Fruit fly (Drosophila melanogaster) whole organism, embryonic: ENCODE data around the gene ind.

ENCODE experiments used
- Asciz ChIP-seq: fragments of 200-800 bp; sonication (Bioruptor generic); optimal IDR thresholded peaks from 2 replicates; lab custom pipeline; 2017; ENCODE audit warnings: missing biosample characterization, mild to moderate bottlenecking, missing genetic modification characterization, missing genetic modification reagents
- Awh ChIP-seq: fragments of 200-800 bp; sonication (Bioruptor generic); IDR thresholded peaks from 2 replicates; pipeline ENCODE4, ENCODE4 v1.3.6; 2022; ENCODE audit warnings: missing biosample characterization, missing genetic modification characterization
- Blimp-1 ChIP-seq: fragments of 200-800 bp; sonication (Bioruptor generic); optimal IDR thresholded peaks from 3 replicates; lab custom pipeline; 2018; ENCODE audit warnings: missing biosample characterization, missing genetic modification characterization, mild to moderate bottlenecking, moderate library complexity, missing genetic modification reagents
- CG11723 ChIP-seq: fragments of 200-800 bp; sonication (Bioruptor generic); optimal IDR thresholded peaks from 2 replicates; lab custom pipeline; 2017; ENCODE audit warnings: missing biosample characterization, mild to moderate bottlenecking, missing genetic modification characterization
- CG12769 ChIP-seq: fragments of 200-800 bp; sonication (Bioruptor generic); optimal IDR thresholded peaks from 2 replicates; lab custom pipeline; 2019; ENCODE audit warnings: missing biosample characterization, mild to moderate bottlenecking, missing genetic modification characterization, moderate library complexity
- CG13624 ChIP-seq: fragments of 200-800 bp; sonication (Bioruptor generic); optimal IDR thresholded peaks from 2 replicates; lab custom pipeline; 2016; ENCODE audit warnings: missing biosample characterization, missing genetic modification characterization
- CG14860 ChIP-seq: fragments of 200-800 bp; sonication (Bioruptor generic); IDR thresholded peaks from 3 replicates; pipeline ENCODE4 v1.3.6; 2022; ENCODE audit warnings: missing biosample characterization, missing genetic modification characterization; ENCODE audit not compliant: partially characterized antibody
- CG15073 ChIP-seq: fragments of 200-800 bp; sonication (Bioruptor generic); optimal IDR thresholded peaks from 2 replicates; lab custom pipeline; 2016; ENCODE audit warnings: missing biosample characterization, missing genetic modification characterization
- CG1603 ChIP-seq: fragments of 200-800 bp; sonication (Bioruptor generic); optimal IDR thresholded peaks from 2 replicates; lab custom pipeline; 2019; ENCODE audit warnings: missing biosample characterization, mild to moderate bottlenecking, missing genetic modification characterization, moderate library complexity
- CG16863 ChIP-seq: fragments of 200-800 bp; sonication (Bioruptor generic); optimal IDR thresholded peaks from 3 replicates; lab custom pipeline; 2016; ENCODE audit warnings: missing biosample characterization, missing genetic modification characterization
- CG18599 ChIP-seq: fragments of 200-800 bp; sonication (Bioruptor generic); optimal IDR thresholded peaks from 3 replicates; lab custom pipeline; 2017; ENCODE audit warnings: missing biosample characterization, missing genetic modification characterization, mild to moderate bottlenecking, moderate library complexity, missing genetic modification reagents
- CG31365 ChIP-seq: fragments of 200-800 bp; sonication (Bioruptor generic); optimal IDR thresholded peaks from 2 replicates; lab custom pipeline; 2018; ENCODE audit warnings: missing biosample characterization, mild to moderate bottlenecking, missing genetic modification characterization
- CG32772 ChIP-seq: fragments of 200-800 bp; sonication (Bioruptor generic); IDR thresholded peaks from 2 replicates; pipeline ENCODE4 v1.3.6; 2022; ENCODE audit warnings: missing biosample characterization, missing genetic modification characterization
- CG34224 ChIP-seq: fragments of 200-800 bp; sonication (Bioruptor generic); IDR thresholded peaks from 3 replicates; pipeline ENCODE4 v1.3.6; 2022; ENCODE audit warnings: missing biosample characterization, missing genetic modification characterization; ENCODE audit not compliant: partially characterized antibody
- CG34422 ChIP-seq: fragments of 200-800 bp; sonication (Bioruptor generic); IDR thresholded peaks from 3 replicates; pipeline ENCODE4 v1.3.6; 2022; ENCODE audit warnings: missing biosample characterization, missing genetic modification characterization
- CG42726 ChIP-seq: fragments of 200-800 bp; sonication (Bioruptor generic); IDR thresholded peaks from 2 replicates; pipeline ENCODE4 v1.3.6; 2022; ENCODE audit warnings: missing biosample characterization, missing genetic modification characterization; ENCODE audit not compliant: partially characterized antibody
- CG7271 ChIP-seq: fragments of 200-800 bp; sonication (Bioruptor generic); optimal IDR thresholded peaks from 2 replicates; lab custom pipeline; 2018; ENCODE audit warnings: missing biosample characterization, mild to moderate bottlenecking, missing genetic modification characterization, moderate library complexity
- Dbx ChIP-seq: fragments of 200-800 bp; sonication (Bioruptor generic); IDR thresholded peaks from 3 replicates; pipeline ENCODE4 v1.3.6; 2022; ENCODE audit warnings: missing biosample characterization, missing genetic modification characterization
- Fer1 ChIP-seq: fragments of 200-800 bp; sonication (Bioruptor generic); optimal IDR thresholded peaks from 2 replicates; lab custom pipeline; 2017; ENCODE audit warnings: missing biosample characterization, mild to moderate bottlenecking, missing genetic modification characterization
- Gug ChIP-seq: fragments of 200-800 bp; sonication (Bioruptor generic); IDR thresholded peaks from 4 replicates; pipeline ENCODE4 v1.3.6; 2022; ENCODE audit warnings: missing biosample characterization, missing genetic modification characterization
- H2.0 ChIP-seq: fragments of 200-800 bp; sonication (Bioruptor generic); IDR thresholded peaks from 2 replicates; pipeline ENCODE4 v1.3.6; 2022; ENCODE audit warnings: missing biosample characterization, missing genetic modification characterization
- HLH4C ChIP-seq: fragments of 200-800 bp; sonication (Bioruptor generic); IDR thresholded peaks from 3 replicates; pipeline ENCODE4 v1.3.6; 2022; ENCODE audit warnings: missing biosample characterization, missing genetic modification characterization; ENCODE audit not compliant: partially characterized antibody
- Med ChIP-seq: fragments of 200-800 bp; sonication (Bioruptor generic); peaks from one replicate; lab custom pipeline; 2016; ENCODE audit warnings: missing biosample characterization, missing genetic modification characterization, mild to moderate bottlenecking, inconsistent platforms, moderate library complexity
- Ptx1 ChIP-seq: fragments of 200-800 bp; sonication (Bioruptor generic); IDR thresholded peaks from 2 replicates; pipeline ENCODE4 v1.3.6; 2022; ENCODE audit warnings: missing biosample characterization, missing genetic modification characterization
- TFAM ChIP-seq: fragments of 200-800 bp; sonication (Bioruptor generic); optimal IDR thresholded peaks from 2 replicates; lab custom pipeline; 2017; ENCODE audit warnings: missing biosample characterization, missing genetic modification characterization, inconsistent platforms
- bigmax ChIP-seq: fragments of 200-800 bp; sonication (Bioruptor generic); optimal IDR thresholded peaks from 2 replicates; lab custom pipeline; 2018; ENCODE audit warnings: missing biosample characterization, mild to moderate bottlenecking, missing genetic modification characterization
- cas ChIP-seq: fragments of 200-800 bp; sonication (Bioruptor generic); IDR thresholded peaks from 2 replicates; pipeline ENCODE4 v1.3.6; 2022; ENCODE audit warnings: missing biosample characterization, missing genetic modification characterization
- ci ChIP-seq: fragments of 200-800 bp; sonication (Bioruptor generic); IDR thresholded peaks from 3 replicates; pipeline ENCODE4 v1.3.6; 2022; ENCODE audit warnings: missing biosample characterization, missing genetic modification characterization
- dan ChIP-seq: fragments of 200-800 bp; sonication (Bioruptor generic); IDR thresholded peaks from 2 replicates; pipeline ENCODE4 v1.3.6; 2022; ENCODE audit warnings: missing biosample characterization, missing genetic modification characterization
- disco-r ChIP-seq: fragments of 200-800 bp; sonication (Bioruptor generic); optimal IDR thresholded peaks from 2 replicates; lab custom pipeline; 2016; ENCODE audit warnings: missing biosample characterization, missing genetic modification characterization
- dmrt99B ChIP-seq: fragments of 200-800 bp; sonication (Bioruptor generic); optimal IDR thresholded peaks from 2 replicates; lab custom pipeline; 2018; ENCODE audit warnings: missing biosample characterization, mild to moderate bottlenecking, missing genetic modification characterization, moderate library complexity
- hbn ChIP-seq: fragments of 200-800 bp; sonication (Bioruptor generic); IDR thresholded peaks from 2 replicates; pipeline ENCODE4 v1.3.6; 2022; ENCODE audit warnings: missing biosample characterization, missing genetic modification characterization; ENCODE audit not compliant: partially characterized antibody
- insv ChIP-seq, 2 experiments: fragments of 200-800 bp; sonication (Bioruptor generic); optimal IDR thresholded peaks; 3 replicates each; lab custom pipeline; 2016 to 2018; ENCODE audit warnings: missing biosample characterization in 2 of 2, missing genetic modification characterization in 2 of 2
- lilli ChIP-seq: fragments of 200-800 bp; sonication (Bioruptor generic); optimal IDR thresholded peaks from 3 replicates; lab custom pipeline; 2016; ENCODE audit warnings: missing biosample characterization, missing genetic modification characterization
- lov ChIP-seq, 2 experiments: fragments of 200-800 bp in 1 of 2; fragments of >200 bp in 1 of 2; sonication (Bioruptor generic) in 1 of 2; IDR thresholded peaks in 1 of 2; optimal IDR thresholded peaks in 1 of 2; 2 replicates in 1 of 2; 3 replicates in 1 of 2; pipeline versions ENCODE4 v1.3.6 to Lab custom; 2017 to 2022; ENCODE audit warnings: missing biosample characterization in 1 of 2, missing genetic modification characterization in 1 of 2
- pan ChIP-seq, 4 experiments: fragments of >200 bp in 3 of 4; fragments of 200-800 bp in 1 of 4; sonication (Bioruptor generic) in 1 of 4; optimal IDR thresholded peaks in 3 of 4; IDR thresholded peaks in 1 of 4; 2 replicates each; pipeline versions ENCODE4 v1.3.6 to Lab custom; 2017 to 2022; ENCODE audit warnings: missing biosample characterization in 2 of 4, missing genetic modification characterization in 2 of 4, mixed read lengths in 1 of 4
- pfk ChIP-seq: fragments of 200-800 bp; sonication (Bioruptor generic); optimal IDR thresholded peaks from 2 replicates; lab custom pipeline; 2018; ENCODE audit warnings: missing biosample characterization, mild to moderate bottlenecking, missing genetic modification characterization, moderate library complexity
- pho ChIP-seq: fragments of 200-800 bp; sonication (Bioruptor generic); optimal IDR thresholded peaks from 2 replicates; lab custom pipeline; 2016; ENCODE audit warnings: missing biosample characterization, missing genetic modification characterization
- prd ChIP-seq, 3 experiments: fragments of >200 bp in 2 of 3; fragments of 200-800 bp in 1 of 3; sonication (Bioruptor generic) in 1 of 3; optimal IDR thresholded peaks in 2 of 3; IDR thresholded peaks in 1 of 3; 2 replicates in 2 of 3; 3 replicates in 1 of 3; pipeline versions ENCODE4 v1.3.6 to Lab custom; 2017 to 2022; ENCODE audit warnings: missing biosample characterization in 1 of 3, missing genetic modification characterization in 1 of 3
- psq ChIP-seq: fragments of 200-800 bp; sonication (Bioruptor generic); optimal IDR thresholded peaks from 2 replicates; lab custom pipeline; 2017; ENCODE audit warnings: missing biosample characterization, missing genetic modification characterization
- sens ChIP-seq: fragments of 200-800 bp; sonication (Bioruptor generic); peaks from one replicate; lab custom pipeline; 2016; ENCODE audit warnings: missing biosample characterization, missing genetic modification characterization
- shn ChIP-seq: fragments of 200-800 bp; sonication (Bioruptor generic); optimal IDR thresholded peaks from 3 replicates; lab custom pipeline; 2016; ENCODE audit warnings: missing biosample characterization, missing genetic modification characterization
- sob ChIP-seq: fragments of 200-800 bp; sonication (Bioruptor generic); IDR thresholded peaks from 2 replicates; pipeline ENCODE4 v1.3.6; 2022; ENCODE audit warnings: missing biosample characterization, missing genetic modification characterization
- ssp ChIP-seq: fragments of 200-800 bp; sonication (Bioruptor generic); IDR thresholded peaks from 2 replicates; pipeline ENCODE4 v1.3.6; 2022; ENCODE audit warnings: missing biosample characterization, missing genetic modification characterization
- twi ChIP-seq: fragments of 200-800 bp; optimal IDR thresholded peaks from 2 replicates; lab custom pipeline; 2019; ENCODE audit warnings: missing biosample characterization, mild to moderate bottlenecking, missing genetic modification characterization, moderate library complexity
- wdn ChIP-seq: fragments of 200-800 bp; sonication (Bioruptor generic); IDR thresholded peaks from 2 replicates; pipeline ENCODE4 v1.3.6; 2022; ENCODE audit warnings: missing biosample characterization, missing genetic modification characterization
- zfh1 ChIP-seq: fragments of 200-800 bp; sonication (Bioruptor generic); IDR thresholded peaks from 3 replicates; pipeline ENCODE4 v1.3.6; 2022; ENCODE audit warnings: missing biosample characterization, missing genetic modification characterization

ind gene

DNA sequence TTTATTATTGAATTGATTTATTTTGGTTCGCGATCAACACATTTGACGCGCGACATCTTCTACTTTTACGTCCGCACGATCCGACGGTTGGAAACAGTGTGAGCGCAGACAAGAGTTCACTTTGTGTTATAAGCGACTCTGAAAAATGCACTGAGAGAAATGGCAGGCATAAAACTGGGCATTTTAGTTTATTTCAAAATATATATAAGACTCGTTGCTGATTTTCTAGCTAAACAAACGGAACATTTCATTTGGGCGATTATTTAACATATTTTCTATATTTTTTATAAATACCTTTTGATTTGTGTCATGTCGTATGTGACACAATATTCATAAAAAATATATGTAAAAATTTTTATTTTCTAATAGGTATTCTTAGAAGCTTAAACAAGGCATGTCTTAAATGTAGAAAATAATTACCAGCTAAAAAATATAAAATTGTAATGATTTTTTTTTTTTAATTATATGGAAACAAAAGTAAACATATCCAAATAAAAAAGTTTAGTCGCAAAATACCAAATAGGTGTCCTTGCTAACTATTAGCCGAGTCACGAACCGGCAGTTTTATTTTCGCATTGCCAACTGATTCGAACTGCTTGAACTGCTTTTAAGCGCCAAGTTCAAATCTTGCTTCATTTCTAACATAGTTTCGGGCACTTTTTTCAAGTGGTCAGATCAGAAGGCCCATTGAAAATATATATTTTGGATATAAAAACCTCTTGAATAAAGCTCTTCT, 29.6 kb downstream of the ind start, which contains the start of gene Reck:
Gene Reck, minus strand, starts transcription at position 106 of the 736 bp plus-strand sequence.
- TF ChIP-seq Ptx1 (GFP tag; lab: Robert Waterston, UW): peak; percentile 68
- TF ChIP-seq CG32772: peak; percentile 55
- TF ChIP-seq lilli (GFP tag; lab: Kevin White, UChicago): peak; percentile 71
- no peak for TF ChIP-seq disco-r (GFP tag; lab: Kevin White, UChicago)
- TF ChIP-seq CG31365 (tag; lab: Kevin White, UChicago): peak; percentile 98
- TF ChIP-seq CG34422 (GFP tag; lab: Robert Waterston, UW): peak; percentile 78
- TF ChIP-seq sens (GFP tag; lab: Kevin White, UChicago): peak; percentile 93
- TF ChIP-seq CG1603 (tag; lab: Kevin White, UChicago): peak; percentile 40
- TF ChIP-seq CG42726 (GFP tag; lab: Robert Waterston, UW): 0 out of 2 replicates have a peak, but pooled peaks have one; percentile 15
- TF ChIP-seq cas (GFP tag; lab: Robert Waterston, UW): peak; percentile 60; the same call in 1 of the 2 replicates
- no peak for TF ChIP-seq shn (GFP tag; lab: Kevin White, UChicago)
- peak; percentile 92 for TF ChIP-seq Blimp-1
- TF ChIP-seq CG13624 (GFP tag; lab: Kevin White, UChicago): peak; percentile 51
- TF ChIP-seq hbn: no peak
- TF ChIP-seq H2.0: peak; percentile 59
- TF ChIP-seq CG11723 (GFP tag; lab: Kevin White, UChicago): peak; percentile 50
- peak; percentile 39; the same call in 1 of the 2 replicates for TF ChIP-seq ssp (GFP tag; lab: Robert Waterston, UW)
- no peak for TF ChIP-seq bigmax (GFP tag; lab: Kevin White, UChicago)
- no peak for TF ChIP-seq prd (optimal IDR thresholded peaks at IDR 0.05; lab: Kevin White, UChicago)
- peak; percentile 71 for TF ChIP-seq prd (GFP tag; IDR thresholded peaks at IDR 0.05; lab: Robert Waterston, UW)
- TF ChIP-seq dan (GFP tag; lab: Robert Waterston, UW): no peak
- peak; percentile 82 for TF ChIP-seq dmrt99B
- TF ChIP-seq pfk (GFP tag; lab: Kevin White, UChicago): no peak
- peak; percentile 85 for TF ChIP-seq CG7271 (tag; lab: Kevin White, UChicago)
- peak; percentile 89 for TF ChIP-seq Fer1 (GFP tag; lab: Kevin White, UChicago)
- peak; percentile 86 for TF ChIP-seq CG18599
- peak; percentile 64 for TF ChIP-seq sob (GFP tag; lab: Robert Waterston, UW)
- peak; percentile 94 for TF ChIP-seq ci
- peak; percentile 60; the same call in 2 of the 3 replicates for TF ChIP-seq Dbx (GFP tag; lab: Robert Waterston, UW)
- peak; percentile 27 for TF ChIP-seq CG15073 (GFP tag; lab: Kevin White, UChicago)
- TF ChIP-seq CG12769: peak; percentile 16
- TF ChIP-seq Awh (GFP tag; lab: Robert Waterston, UW): peak; percentile 81
- TF ChIP-seq insv (GFP tag; optimal IDR thresholded peaks at IDR 0.05; lab: Kevin White, UChicago): no peak
- peak; percentile 42 for TF ChIP-seq CG16863 (GFP tag; lab: Kevin White, UChicago)
- TF ChIP-seq Asciz: peak; percentile 83
- peak; percentile 83; the same call in 2 of the 3 replicates for TF ChIP-seq zfh1 (GFP tag; lab: Robert Waterston, UW)
- no peak for TF ChIP-seq pan (optimal IDR thresholded peaks at IDR 0.05; lab: Kevin White, UChicago)
- peak in 1 of 2 experiments; percentile 89 for TF ChIP-seq pan (GFP tag; optimal IDR thresholded peaks at IDR 0.05 in 1 of 2, IDR thresholded peaks at IDR 0.05 in 1 of 2)
- TF ChIP-seq CG14860 (GFP tag; lab: Robert Waterston, UW): no peak
- no peak for TF ChIP-seq pho (GFP tag; lab: Kevin White, UChicago)
- no peak for TF ChIP-seq wdn
- peak; percentile 45 for TF ChIP-seq psq (GFP tag; lab: Kevin White, UChicago)
- peak; percentile 93 for TF ChIP-seq Med
- TF ChIP-seq CG34224 (GFP tag; lab: Robert Waterston, UW): no peak
- TF ChIP-seq HLH4C (GFP tag; lab: Robert Waterston, UW): no peak
- no peak for TF ChIP-seq lov (optimal IDR thresholded peaks at IDR 0.05; lab: Kevin White, UChicago)
- peak; percentile 85; the same call in 2 of the 3 replicates for TF ChIP-seq lov (GFP tag; IDR thresholded peaks at IDR 0.05; lab: Robert Waterston, UW)
- peak; percentile 64; the same call in 2 of the 4 replicates for TF ChIP-seq Gug (GFP tag; lab: Robert Waterston, UW)
- TF ChIP-seq twi: peak; percentile 41
- TF ChIP-seq TFAM (GFP tag; lab: Kevin White, UChicago): peak; percentile 4
